Fruit fly (Drosophila melanogaster) whole organism, embryonic: Measurements from ENCODE around the gene fd102C.

ENCODE experiments used
- Bgb ChIP-seq: fragments of 200-800 bp; sonication (Bioruptor generic); IDR thresholded peaks from 2 replicates; pipeline ENCODE4 v1.3.6; 2022; ENCODE audit warnings: missing biosample characterization, missing genetic modification characterization; ENCODE audit not compliant: partially characterized antibody
- BtbVII ChIP-seq: fragments of 200-800 bp; sonication (Bioruptor generic); optimal IDR thresholded peaks from 3 replicates; lab custom pipeline; 2017; ENCODE audit warnings: missing biosample characterization, mild to moderate bottlenecking, missing genetic modification characterization
- CG1024 ChIP-seq: fragments of 200-800 bp; sonication (Bioruptor generic); IDR thresholded peaks from 2 replicates; pipeline ENCODE4 v1.3.6; 2022; ENCODE audit warnings: missing biosample characterization, missing genetic modification characterization
- CG11560 ChIP-seq: fragments of 200-800 bp; sonication (Bioruptor generic); IDR thresholded peaks from 3 replicates; pipeline ENCODE4 v1.3.6; 2022; ENCODE audit warnings: missing biosample characterization, missing genetic modification characterization
- CG12155 ChIP-seq: fragments of 200-800 bp; sonication (Bioruptor generic); optimal IDR thresholded peaks from 3 replicates; lab custom pipeline; 2016; ENCODE audit warnings: missing biosample characterization, missing genetic modification characterization
- CG12942 ChIP-seq: fragments of 200-800 bp; sonication (Bioruptor generic); optimal IDR thresholded peaks from 3 replicates; lab custom pipeline; 2016; ENCODE audit warnings: missing biosample characterization, missing genetic modification characterization
- CG13287 ChIP-seq: fragments of 200-800 bp; sonication (Bioruptor generic); IDR thresholded peaks from 2 replicates; pipeline ENCODE4 v1.3.6; 2022; ENCODE audit warnings: missing biosample characterization, missing genetic modification characterization; ENCODE audit not compliant: partially characterized antibody
- CG13775 ChIP-seq: fragments of 200-800 bp; sonication (Bioruptor generic); optimal IDR thresholded peaks from 3 replicates; lab custom pipeline; 2017; ENCODE audit warnings: missing biosample characterization, mild to moderate bottlenecking, missing genetic modification characterization
- CG14710 ChIP-seq: fragments of 200-800 bp; sonication (Bioruptor generic); optimal IDR thresholded peaks from 3 replicates; lab custom pipeline; 2019; ENCODE audit warnings: missing biosample characterization, mild to moderate bottlenecking, missing genetic modification characterization, moderate library complexity
- CG16813 ChIP-seq: fragments of 200-800 bp; sonication (Bioruptor generic); IDR thresholded peaks from 3 replicates; pipeline ENCODE4 v1.3.6; 2022; ENCODE audit warnings: missing biosample characterization, missing genetic modification characterization; ENCODE audit not compliant: partially characterized antibody
- CG17361 ChIP-seq: fragments of 200-800 bp; sonication (Bioruptor generic); IDR thresholded peaks from 3 replicates; pipeline ENCODE4 v1.3.6; 2022; ENCODE audit warnings: missing biosample characterization, missing genetic modification characterization
- CG17385 ChIP-seq: fragments of 200-800 bp; sonication (Bioruptor generic); optimal IDR thresholded peaks from 3 replicates; lab custom pipeline; 2018; ENCODE audit warnings: missing biosample characterization, mild to moderate bottlenecking, missing genetic modification characterization
- CG17829 ChIP-seq: fragments of 200-800 bp; optimal IDR thresholded peaks from 2 replicates; lab custom pipeline; 2019; ENCODE audit warnings: missing biosample characterization, mild to moderate bottlenecking, missing genetic modification characterization, moderate library complexity
- CG1832 ChIP-seq: fragments of 200-800 bp; sonication (Bioruptor generic); optimal IDR thresholded peaks from 2 replicates; lab custom pipeline; 2017; ENCODE audit warnings: missing biosample characterization, mild to moderate bottlenecking, missing genetic modification characterization, inconsistent platforms
- CG2116 ChIP-seq: fragments of 200-800 bp; sonication (Bioruptor generic); optimal IDR thresholded peaks from 3 replicates; lab custom pipeline; 2018; ENCODE audit warnings: missing biosample characterization, mild to moderate bottlenecking, missing genetic modification characterization
- CG2712 ChIP-seq: fragments of 200-800 bp; optimal IDR thresholded peaks from 3 replicates; lab custom pipeline; 2019; ENCODE audit warnings: missing biosample characterization, mild to moderate bottlenecking, missing genetic modification characterization, moderate library complexity
- CG33213 ChIP-seq: fragments of 200-800 bp; sonication (Bioruptor generic); optimal IDR thresholded peaks from 3 replicates; lab custom pipeline; 2016; ENCODE audit warnings: missing biosample characterization, missing genetic modification characterization
- CG4617 ChIP-seq: fragments of 200-800 bp; sonication (Bioruptor generic); optimal IDR thresholded peaks from 3 replicates; lab custom pipeline; 2016; ENCODE audit warnings: missing biosample characterization, missing genetic modification characterization, borderline replicate concordance
- CG7271 ChIP-seq: fragments of 200-800 bp; sonication (Bioruptor generic); optimal IDR thresholded peaks from 2 replicates; lab custom pipeline; 2018; ENCODE audit warnings: missing biosample characterization, mild to moderate bottlenecking, missing genetic modification characterization, moderate library complexity
- CG7987 ChIP-seq: fragments of 200-800 bp; sonication (Bioruptor generic); optimal IDR thresholded peaks from 2 replicates; lab custom pipeline; 2018; ENCODE audit warnings: missing biosample characterization, mild to moderate bottlenecking, missing genetic modification characterization, moderate library complexity
- CG8924 ChIP-seq: fragments of 200-800 bp; optimal IDR thresholded peaks from 3 replicates; lab custom pipeline; 2019; ENCODE audit warnings: missing biosample characterization, mild to moderate bottlenecking, missing genetic modification characterization, moderate library complexity
- CG9437 ChIP-seq: fragments of 200-800 bp; sonication (Bioruptor generic); optimal IDR thresholded peaks from 2 replicates; lab custom pipeline; 2018; ENCODE audit warnings: missing biosample characterization, mild to moderate bottlenecking, missing genetic modification characterization
- CG9817 ChIP-seq: fragments of 200-800 bp; sonication (Bioruptor generic); optimal IDR thresholded peaks from 2 replicates; lab custom pipeline; 2018; ENCODE audit warnings: missing biosample characterization, mild to moderate bottlenecking, missing genetic modification characterization, moderate library complexity
- CoRest ChIP-seq: fragments of 200-800 bp; sonication (Bioruptor generic); optimal IDR thresholded peaks from 3 replicates; lab custom pipeline; 2018; ENCODE audit warnings: missing biosample characterization, mild to moderate bottlenecking, missing genetic modification characterization, moderate library complexity
- D19A ChIP-seq: fragments of 200-800 bp; optimal IDR thresholded peaks from 3 replicates; lab custom pipeline; 2019; ENCODE audit warnings: missing biosample characterization, mild to moderate bottlenecking, missing genetic modification characterization, moderate library complexity
- Doc3 ChIP-seq: fragments of 200-800 bp; sonication (Bioruptor generic); IDR thresholded peaks from 3 replicates; pipeline ENCODE4 v1.3.6; 2022; ENCODE audit warnings: missing biosample characterization, missing genetic modification characterization; ENCODE audit not compliant: partially characterized antibody
- Dp ChIP-seq: fragments of 200-800 bp; sonication (Bioruptor generic); optimal IDR thresholded peaks from 2 replicates; lab custom pipeline; 2018; ENCODE audit warnings: missing biosample characterization, mild to moderate bottlenecking, missing genetic modification characterization, moderate library complexity
- E2f2 ChIP-seq: fragments of 200-800 bp; sonication (Bioruptor generic); IDR thresholded peaks from 2 replicates; pipeline ENCODE4 v1.3.6; 2022; ENCODE audit warnings: missing biosample characterization, missing genetic modification characterization
- ERR ChIP-seq: fragments of 200-800 bp; sonication (Bioruptor generic); optimal IDR thresholded peaks from 2 replicates; lab custom pipeline; 2016; ENCODE audit warnings: missing biosample characterization, missing genetic modification characterization
- Ets65A ChIP-seq: fragments of 200-800 bp; sonication (Bioruptor generic); peaks from one replicate; lab custom pipeline; 2016; ENCODE audit warnings: missing biosample characterization, missing genetic modification characterization
- Hmr ChIP-seq: fragments of 200-800 bp; sonication (Bioruptor generic); optimal IDR thresholded peaks from 3 replicates; lab custom pipeline; 2017; ENCODE audit warnings: mild to moderate bottlenecking, missing biosample characterization, missing genetic modification reagents, missing genetic modification characterization
- MBD-R2 ChIP-seq: fragments of 200-800 bp; sonication (Bioruptor generic); IDR thresholded peaks from 2 replicates; pipeline ENCODE4 v1.3.6; 2022; ENCODE audit warnings: missing biosample characterization, missing genetic modification characterization
- Opbp ChIP-seq: fragments of 200-800 bp; sonication (Bioruptor generic); IDR thresholded peaks from 3 replicates; pipeline ENCODE4 v1.3.6; 2022; ENCODE audit warnings: missing biosample characterization, missing genetic modification characterization; ENCODE audit not compliant: partially characterized antibody
- PHDP ChIP-seq: fragments of 200-800 bp; sonication (Bioruptor generic); optimal IDR thresholded peaks from 3 replicates; lab custom pipeline; 2018; ENCODE audit warnings: missing biosample characterization, mild to moderate bottlenecking, missing genetic modification characterization, moderate library complexity
- Vsx1 ChIP-seq: fragments of 200-800 bp; sonication (Bioruptor generic); optimal IDR thresholded peaks from 2 replicates; lab custom pipeline; 2017; ENCODE audit warnings: missing biosample characterization, mild to moderate bottlenecking, missing genetic modification characterization, missing genetic modification reagents
- al ChIP-seq: fragments of 200-800 bp; sonication (Bioruptor generic); IDR thresholded peaks from 2 replicates; pipeline ENCODE4 v1.3.6; 2022; ENCODE audit warnings: missing biosample characterization, missing genetic modification characterization
- bbx ChIP-seq: fragments of 200-800 bp; sonication (Bioruptor generic); IDR thresholded peaks from 2 replicates; pipeline ENCODE4 v1.3.6; 2022; ENCODE audit warnings: missing biosample characterization, missing genetic modification characterization; ENCODE audit not compliant: partially characterized antibody
- cg ChIP-seq: fragments of 200-800 bp; sonication (Bioruptor generic); optimal IDR thresholded peaks from 3 replicates; lab custom pipeline; 2019; ENCODE audit warnings: missing biosample characterization, mild to moderate bottlenecking, missing genetic modification characterization, moderate library complexity
- cwo ChIP-seq: fragments of 200-800 bp; sonication (Bioruptor generic); optimal IDR thresholded peaks from 3 replicates; lab custom pipeline; 2017; ENCODE audit warnings: missing biosample characterization, missing genetic modification characterization, mild to moderate bottlenecking, moderate library complexity, missing genetic modification reagents
- gem ChIP-seq: fragments of 200-800 bp; sonication (Bioruptor generic); optimal IDR thresholded peaks from 2 replicates; lab custom pipeline; 2019; ENCODE audit warnings: missing biosample characterization, mild to moderate bottlenecking, missing genetic modification characterization, moderate library complexity
- gfzf ChIP-seq: fragments of 200-800 bp; sonication (Bioruptor generic); optimal IDR thresholded peaks from 2 replicates; lab custom pipeline; 2016; ENCODE audit warnings: missing biosample characterization, mild to moderate bottlenecking, missing genetic modification characterization, moderate library complexity
- nom ChIP-seq: fragments of 200-800 bp; sonication (Bioruptor generic); optimal IDR thresholded peaks from 2 replicates; lab custom pipeline; 2017; ENCODE audit warnings: missing biosample characterization, missing genetic modification characterization, mild to moderate bottlenecking, moderate library complexity, missing genetic modification reagents
- ranshi ChIP-seq: fragments of 200-800 bp; sonication (Bioruptor generic); IDR thresholded peaks from 2 replicates; pipeline ENCODE4 v1.3.6; 2022; ENCODE audit warnings: missing biosample characterization, missing genetic modification characterization
- row ChIP-seq: fragments of 200-800 bp; sonication (Bioruptor generic); IDR thresholded peaks from 3 replicates; pipeline ENCODE4 v1.3.6; 2022; ENCODE audit warnings: missing biosample characterization, missing genetic modification characterization
- sna ChIP-seq: fragments of 200-800 bp; sonication (Bioruptor generic); IDR thresholded peaks from 2 replicates; pipeline ENCODE4 v1.3.6; 2022; ENCODE audit warnings: missing biosample characterization, missing genetic modification characterization; ENCODE audit not compliant: partially characterized antibody
- unc-4 ChIP-seq: fragments of 200-800 bp; sonication (Bioruptor generic); IDR thresholded peaks from 2 replicates; pipeline ENCODE4 v1.3.6; 2022; ENCODE audit warnings: missing biosample characterization, missing genetic modification characterization; ENCODE audit not compliant: partially characterized antibody
- z ChIP-seq: fragments of 200-800 bp; sonication (Bioruptor generic); IDR thresholded peaks from 3 replicates; pipeline ENCODE4 v1.3.6; 2022; ENCODE audit warnings: missing biosample characterization, missing genetic modification characterization

fd102C gene

DNA sequence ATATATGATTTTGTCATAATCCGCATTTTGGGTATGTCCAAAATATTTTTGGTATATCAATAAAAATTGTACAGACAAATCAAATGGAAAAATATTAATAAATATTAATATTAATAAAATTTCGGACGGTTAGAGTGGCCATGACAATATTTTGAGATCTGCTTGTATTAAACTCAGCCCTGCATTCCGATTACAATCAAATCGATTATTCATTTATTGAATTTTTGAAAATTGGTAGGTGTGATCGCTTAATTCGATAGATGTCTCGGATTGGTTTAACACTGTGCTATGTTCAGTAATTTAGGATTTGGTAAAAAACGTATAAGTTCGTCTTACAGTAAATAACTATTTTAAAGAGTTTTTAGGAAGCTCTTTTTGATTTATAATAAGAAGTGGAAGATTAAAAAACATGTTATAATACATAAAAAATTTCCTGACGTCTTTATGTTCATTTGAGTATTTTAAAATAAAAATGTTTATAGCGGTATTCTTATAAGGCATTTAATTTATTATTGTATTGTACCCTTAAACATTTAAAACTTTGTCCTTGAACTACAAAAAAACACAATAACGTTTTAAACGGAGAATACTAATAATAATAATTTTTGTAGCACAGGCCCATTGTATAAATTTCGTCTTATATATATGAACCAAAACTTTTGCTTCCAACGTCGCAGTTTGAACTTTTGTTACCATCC lies 9.3 kb downstream of the fd102C start (continued):
- peak; percentile 60 for TF ChIP-seq CG2712 (tag; lab: Kevin White, UChicago)
- no peak for TF ChIP-seq z (GFP tag; lab: Robert Waterston, UW)
- TF ChIP-seq Dp (GFP tag; lab: Kevin White, UChicago), result peak; percentile 58
- peak; percentile 6 for TF ChIP-seq CG7271 (tag; lab: Kevin White, UChicago)
- peak; percentile 88 for TF ChIP-seq Hmr
- TF ChIP-seq MBD-R2 (GFP tag; lab: Robert Waterston, UW), result peak; percentile 16; the same call in 1 of the 2 replicates
- no peak for TF ChIP-seq CG13775 (GFP tag; lab: Kevin White, UChicago)
- peak; percentile 44; the same call in 1 of the 2 replicates for TF ChIP-seq CG13287 (GFP tag; lab: Robert Waterston, UW)
- TF ChIP-seq CG17829 (tag; lab: Kevin White, UChicago), result peak; percentile 11
- TF ChIP-seq CG1832 (GFP tag; lab: Kevin White, UChicago), result no peak
- TF ChIP-seq gem (tag; lab: Kevin White, UChicago), result peak; percentile 50
- no peak for TF ChIP-seq nom
- TF ChIP-seq CG4617, result no peak
- TF ChIP-seq CoRest (tag; lab: Kevin White, UChicago), result peak; percentile 52
- TF ChIP-seq Opbp (GFP tag; lab: Robert Waterston, UW), result peak; percentile 61; the same call in 2 of the 3 replicates
- peak; percentile 69 for TF ChIP-seq gfzf (GFP tag; lab: Kevin White, UChicago)
- TF ChIP-seq CG11560 (tag; lab: Robert Waterston, UW), result peak; percentile 98
- TF ChIP-seq sna (GFP tag; lab: Robert Waterston, UW), result 0 out of 2 replicates have a peak, but pooled peaks have one; percentile 15
- TF ChIP-seq al (GFP tag; lab: Robert Waterston, UW), result no peak
- TF ChIP-seq ERR (GFP tag; lab: Kevin White, UChicago), result no peak
- no peak for TF ChIP-seq CG12942 (GFP tag; lab: Kevin White, UChicago)
- 0 out of 3 replicates have a peak, but pooled peaks have one; percentile 41 for TF ChIP-seq Doc3
- TF ChIP-seq unc-4 (GFP tag; lab: Robert Waterston, UW), result 0 out of 2 replicates have a peak, but pooled peaks have one; percentile 11
- TF ChIP-seq row (GFP tag; lab: Robert Waterston, UW), result peak; percentile 45; the same call in 2 of the 3 replicates
- TF ChIP-seq CG9817 (tag; lab: Kevin White, UChicago), result peak; percentile 8
- TF ChIP-seq CG9437 (GFP tag; lab: Kevin White, UChicago), result peak; percentile 30
- no peak for TF ChIP-seq cg (GFP tag; lab: Kevin White, UChicago)
- peak; percentile 63 for TF ChIP-seq Bgb (GFP tag; lab: Robert Waterston, UW)
- TF ChIP-seq CG12155 (GFP tag; lab: Kevin White, UChicago), result no peak
- TF ChIP-seq CG1024 (GFP tag; lab: Robert Waterston, UW), result no peak
- TF ChIP-seq Vsx1 (GFP tag; lab: Kevin White, UChicago), result no peak
- 0 out of 3 replicates have a peak, but pooled peaks have one; percentile 34 for TF ChIP-seq CG17361 (GFP tag; lab: Robert Waterston, UW)
- peak; percentile 58 for TF ChIP-seq Ets65A
- no peak for TF ChIP-seq BtbVII (GFP tag; lab: Kevin White, UChicago)
- TF ChIP-seq bbx, result peak; percentile 72
- TF ChIP-seq CG16813 (GFP tag; lab: Robert Waterston, UW), result peak; percentile 60
- peak; percentile 6 for TF ChIP-seq CG17385 (GFP tag; lab: Kevin White, UChicago)
- peak; percentile 6; the same call in 1 of the 2 replicates for TF ChIP-seq ranshi (GFP tag; lab: Robert Waterston, UW)
- no peak for TF ChIP-seq CG7987 (GFP tag; lab: Kevin White, UChicago)
- peak; percentile 2 for TF ChIP-seq D19A
- TF ChIP-seq CG14710, result peak; percentile 51
- TF ChIP-seq cwo (GFP tag; lab: Kevin White, UChicago), result no peak
- TF ChIP-seq PHDP (tag; lab: Kevin White, UChicago), result peak; percentile 7
- TF ChIP-seq CG2116 (GFP tag; lab: Kevin White, UChicago), result peak; percentile 99
- peak; percentile 50 for TF ChIP-seq E2f2
- peak; percentile 98 for TF ChIP-seq CG33213 (GFP tag; lab: Kevin White, UChicago)
- peak; percentile 39 for TF ChIP-seq CG8924
